Fruit fly (Drosophila melanogaster) whole organism, adult: ENCODE data around the gene TbCMF46.

Experiments
- CG33017 ChIP-seq: fragments of 200-800 bp; sonication (Bioruptor generic); optimal IDR thresholded peaks from 2 replicates; lab custom pipeline; 2018; ENCODE audit warnings: missing biosample characterization, mild to moderate bottlenecking, missing genetic modification characterization, moderate library complexity
- CG7101 ChIP-seq: fragments of 200-800 bp; sonication (Bioruptor generic); optimal IDR thresholded peaks from 2 replicates; lab custom pipeline; 2018; ENCODE audit warnings: missing biosample characterization, mild to moderate bottlenecking, missing genetic modification characterization, moderate library complexity
- Crg-1 ChIP-seq: fragments of 200-800 bp; sonication (Bioruptor generic); optimal IDR thresholded peaks from 2 replicates; lab custom pipeline; 2016; ENCODE audit warnings: missing biosample characterization, missing genetic modification characterization
- kay ChIP-seq: fragments of 200-800 bp; sonication (Bioruptor generic); peaks from one replicate; lab custom pipeline; 2016; ENCODE audit warnings: missing biosample characterization, missing genetic modification characterization, borderline replicate concordance

dm6 chr2L:9903028-9903427 lies 21.6 kb downstream of the TbCMF46 start, which contains the start of gene Muc30E:
- TF ChIP-seq Crg-1 (no peak), CG33017 (no peak), kay (GFP tag; lab: Kevin White, UChicago) (no peak), CG7101 (tag; lab: Kevin White, UChicago) (no peak)
